Worm (Caenorhabditis elegans) whole organism, young adult: Measurements from ENCODE around the gene F11C7.7.

Source experiments
- K12H6.12 ChIP-seq: fragments of 200-800 bp; sonication (Bioruptor generic); optimal IDR thresholded peaks from 2 replicates; lab custom pipeline; 2018; ENCODE audit warnings: mild to moderate bottlenecking, missing genetic modification characterization, missing compliant biosample characterization
- Y67H2A.10 ChIP-seq: fragments of 200-800 bp; sonication (Bioruptor generic); conservative IDR thresholded peaks from 2 replicates; pipeline ENCODE4 v1.3.6; 2022; ENCODE audit warnings: missing genetic modification reagents, missing genetic modification characterization, missing compliant biosample characterization
- ama-1 ChIP-seq, 3 experiments: fragments of 150-350 bp in 1 of 3; sonication (generic microtip) in 2 of 3; optimal IDR thresholded peaks; 2 replicates each; lab custom pipeline; 2014 to 2018; ENCODE audit warnings: missing biosample characterization in 2 of 3, missing genetic modification characterization in 2 of 3, missing genetic modification reagents in 2 of 3
- cebp-1 ChIP-seq, 2 experiments: fragments of 200-800 bp in 1 of 2; sonication (Bioruptor generic) in 1 of 2; sonication (generic microtip) in 1 of 2; IDR thresholded peaks in 1 of 2; optimal IDR thresholded peaks in 1 of 2; 2 replicates each; pipeline versions ENCODE4 v1.3.6 to Lab custom; 2017 to 2022; ENCODE audit warnings: missing compliant biosample characterization in 2 of 2, missing genetic modification characterization in 2 of 2, mild to moderate bottlenecking in 1 of 2, missing genetic modification reagents in 1 of 2, moderate library complexity in 1 of 2
- ceh-79 ChIP-seq: sonication (generic microtip); optimal IDR thresholded peaks from 2 replicates; lab custom pipeline; 2017; ENCODE audit warnings: mild to moderate bottlenecking, missing genetic modification characterization, missing compliant biosample characterization
- gei-17 ChIP-seq: fragments of 200-800 bp; sonication (Bioruptor generic); optimal IDR thresholded peaks from 2 replicates; lab custom pipeline; 2018; ENCODE audit warnings: mild to moderate bottlenecking, missing genetic modification characterization, missing compliant biosample characterization
- lsy-27 ChIP-seq: sonication (generic microtip); optimal IDR thresholded peaks from 2 replicates; lab custom pipeline; 2017; ENCODE audit warnings: missing genetic modification characterization, mild to moderate bottlenecking, missing compliant biosample characterization, antibody characterized with exemption, missing genotype, borderline replicate concordance; ENCODE audit not compliant: insufficient read depth
- sea-2 ChIP-seq: fragments of 200-800 bp; sonication (Bioruptor generic); IDR thresholded peaks from 2 replicates; pipeline ENCODE4 v1.3.6; 2022; ENCODE audit warnings: missing genetic modification characterization, missing compliant biosample characterization
- snpc-4 ChIP-seq, 5 experiments: fragments of 150-350 bp in 1 of 5; sonication (generic microtip) in 4 of 5; optimal IDR thresholded peaks; 2 replicates each; lab custom pipeline; 2014 to 2018; ENCODE audit warnings: missing genetic modification characterization in 5 of 5, missing biosample characterization in 3 of 5, antibody characterized with exemption in 2 of 5, mild to moderate bottlenecking in 2 of 5, missing compliant biosample characterization in 2 of 5, missing genotype in 2 of 5, moderate library complexity in 2 of 5, missing genetic modification reagents in 1 of 5
- ztf-25 ChIP-seq: fragments of 200-800 bp; sonication (Bioruptor generic); IDR thresholded peaks from 2 replicates; pipeline ENCODE4 v1.3.6; 2022; ENCODE audit warnings: missing genetic modification reagents, missing genetic modification characterization, missing compliant biosample characterization
- ztf-6 ChIP-seq: fragments of 200-800 bp; sonication (Bioruptor generic); IDR thresholded peaks from 2 replicates; pipeline ENCODE4 v1.3.6; 2022; ENCODE audit warnings: missing genetic modification reagents, missing genetic modification characterization, missing compliant biosample characterization

ce11 chrX:17381975-17382374 lies 16.4 kb upstream of the F11C7.7 start, which contains the start of gene F10D7.4:
- TF ChIP-seq gei-17 (GFP tag; lab: Kevin White, UChicago) (no peak), Y67H2A.10 (GFP tag; lab: Robert Waterston, UW) (no peak), ama-1 (optimal IDR thresholded peaks at IDR 0.05; lab: Kevin White, UChicago) (no peak), ama-1 (GFP tag; optimal IDR thresholded peaks at IDR 0.05; lab: Kevin White, UChicago) (no peak), snpc-4 (GFP tag; optimal IDR thresholded peaks at IDR 0.05; lab: Kevin White, UChicago) (no peak), snpc-4 (tag; optimal IDR thresholded peaks at IDR 0.05; lab: Kevin White, UChicago) (no peak), ztf-6 (GFP tag; lab: Robert Waterston, UW) (no peak), ceh-79 (tag; lab: Kevin White, UChicago) (no peak), cebp-1 (GFP tag; IDR thresholded peaks at IDR 0.05; lab: Robert Waterston, UW) (no peak), cebp-1 (tag; optimal IDR thresholded peaks at IDR 0.05; lab: Kevin White, UChicago) (no peak), sea-2 (GFP tag; lab: Robert Waterston, UW) (no peak), ztf-25 (GFP tag; lab: Robert Waterston, UW) (no peak), K12H6.12 (tag; lab: Kevin White, UChicago) (no peak), lsy-27 (tag; lab: Kevin White, UChicago) (no peak)
